Worm (Caenorhabditis elegans) whole organism, L1 larva: ENCODE measurements around the gene erp-44.3.
"Not testable (repeated sequence)": the region's sequence is repeated elsewhere in the genome, so short reads cannot be mapped to it uniquely, and the experiment has no call there.

Experiments
- C04F5.9 ChIP-seq: sonication (generic microtip); optimal IDR thresholded peaks from 2 replicates; lab custom pipeline; 2016; ENCODE audit warnings: missing genetic modification characterization, missing compliant biosample characterization
- C34B4.2 ChIP-seq: sonication (generic microtip); optimal IDR thresholded peaks from 2 replicates; lab custom pipeline; 2017; ENCODE audit warnings: mild to moderate bottlenecking, missing genetic modification characterization, missing compliant biosample characterization
- F16B12.6 ChIP-seq: fragments of 150-350 bp; optimal IDR thresholded peaks from 2 replicates; lab custom pipeline; 2014; ENCODE audit warnings: missing biosample characterization, missing genetic modification characterization
- Y116A8C.19 ChIP-seq: sonication (generic microtip); optimal IDR thresholded peaks from 2 replicates; lab custom pipeline; 2016; ENCODE audit warnings: missing compliant biosample characterization, missing genetic modification characterization, borderline replicate concordance
- alr-1 ChIP-seq: fragments of 200-800 bp; sonication (Bioruptor generic); optimal IDR thresholded peaks from 2 replicates; lab custom pipeline; 2018; ENCODE audit warnings: borderline replicate concordance, mild to moderate bottlenecking, missing genetic modification characterization, missing compliant biosample characterization
- blmp-1 ChIP-seq: fragments of 150-350 bp; optimal IDR thresholded peaks from 2 replicates; lab custom pipeline; 2014; ENCODE audit warnings: missing biosample characterization, missing genetic modification characterization
- ceh-88 ChIP-seq: fragments of 200-800 bp; sonication (Bioruptor generic); IDR thresholded peaks from 2 replicates; pipeline ENCODE4 v1.3.6; 2022; ENCODE audit warnings: missing genetic modification characterization, missing compliant biosample characterization
- efl-1 ChIP-seq, 4 experiments: fragments of 150-350 bp; optimal IDR thresholded peaks in 3 of 4; peaks in 1 of 4; 1 replicate in 1 of 4; 2 replicates in 3 of 4; lab custom pipeline; 2014; ENCODE audit warnings: missing biosample characterization in 2 of 4, missing genetic modification characterization in 2 of 4, missing genetic modification reagents in 2 of 4
- efl-3 ChIP-seq: fragments of 200-800 bp; sonication (Bioruptor generic); optimal IDR thresholded peaks from 2 replicates; lab custom pipeline; 2018; ENCODE audit warnings: mild to moderate bottlenecking, missing genetic modification characterization, missing compliant biosample characterization
- elt-3 ChIP-seq, 6 experiments: fragments of 150-350 bp in 1 of 6; sonication (generic microtip); optimal IDR thresholded peaks; 2 replicates each; lab custom pipeline; 2017 to 2018; ENCODE audit warnings: missing biosample characterization in 6 of 6, missing genetic modification characterization in 6 of 6, inconsistent platforms in 1 of 6
- ets-5 ChIP-seq: fragments of 200-800 bp; sonication (Bioruptor generic); IDR thresholded peaks from 2 replicates; pipeline ENCODE4 v1.3.6; 2022; ENCODE audit warnings: missing genetic modification characterization, missing compliant biosample characterization
- fkh-10 ChIP-seq: sonication (generic microtip); optimal IDR thresholded peaks from 2 replicates; lab custom pipeline; 2017; ENCODE audit warnings: missing biosample characterization, missing genetic modification reagents, missing genetic modification characterization
- fkh-4 ChIP-seq: sonication (generic microtip); optimal IDR thresholded peaks from 2 replicates; lab custom pipeline; 2016; ENCODE audit warnings: missing compliant biosample characterization, missing genetic modification characterization, borderline replicate concordance
- fos-1 ChIP-seq: fragments of 150-350 bp; optimal IDR thresholded peaks from 2 replicates; lab custom pipeline; 2014; ENCODE audit warnings: missing biosample characterization, missing genetic modification characterization
- isw-1 ChIP-seq: fragments of 200-800 bp; sonication (Bioruptor generic); IDR thresholded peaks from 2 replicates; pipeline ENCODE4 v1.3.6; 2022; ENCODE audit warnings: missing genetic modification characterization, missing compliant biosample characterization
- lin-14 ChIP-seq: fragments of 200-800 bp; sonication (Bioruptor generic); optimal IDR thresholded peaks from 2 replicates; lab custom pipeline; 2018; ENCODE audit warnings: mild to moderate bottlenecking, missing genetic modification characterization, moderate library complexity, missing compliant biosample characterization
- lin-35 ChIP-seq, 2 experiments: fragments of 150-350 bp; optimal IDR thresholded peaks; 2 replicates each; lab custom pipeline; 2014; ENCODE audit warnings: missing biosample characterization in 2 of 2, missing genetic modification characterization in 2 of 2, missing genetic modification reagents in 2 of 2
- mdl-1 ChIP-seq, 2 experiments: fragments of 150-350 bp; optimal IDR thresholded peaks; 2 replicates each; lab custom pipeline; 2014 to 2017; ENCODE audit warnings: missing biosample characterization in 2 of 2, missing genetic modification characterization in 2 of 2, inconsistent platforms in 1 of 2
- nhr-11 ChIP-seq: fragments of 150-350 bp; optimal IDR thresholded peaks from 2 replicates; lab custom pipeline; 2014; ENCODE audit warnings: missing biosample characterization, missing genetic modification characterization
- nhr-47 ChIP-seq: sonication (generic microtip); optimal IDR thresholded peaks from 2 replicates; lab custom pipeline; 2016; ENCODE audit warnings: mild to moderate bottlenecking, missing genetic modification characterization, moderate library complexity, missing compliant biosample characterization
- nhr-76 ChIP-seq: sonication (generic microtip); optimal IDR thresholded peaks from 2 replicates; lab custom pipeline; 2017; ENCODE audit warnings: missing biosample characterization, missing genetic modification characterization
- nhr-77 ChIP-seq: fragments of 150-350 bp; optimal IDR thresholded peaks from 2 replicates; lab custom pipeline; 2014; ENCODE audit warnings: missing biosample characterization, missing genetic modification characterization
- nhr-85 ChIP-seq: sonication (generic microtip); peaks from one replicate; lab custom pipeline; 2016; ENCODE audit warnings: missing genetic modification characterization, inconsistent platforms, missing compliant biosample characterization
- skn-1 ChIP-seq: fragments of 150-350 bp; optimal IDR thresholded peaks from 2 replicates; lab custom pipeline; 2014; ENCODE audit warnings: missing biosample characterization, missing genetic modification characterization
- snpc-4 ChIP-seq: fragments of 150-350 bp; optimal IDR thresholded peaks from 2 replicates; lab custom pipeline; 2014; ENCODE audit warnings: missing biosample characterization, missing genetic modification characterization
- snu-23 ChIP-seq: sonication (generic microtip); optimal IDR thresholded peaks from 2 replicates; lab custom pipeline; 2016; ENCODE audit warnings: missing genetic modification characterization, missing compliant biosample characterization
- sox-4 ChIP-seq: sonication (generic microtip); optimal IDR thresholded peaks from 2 replicates; lab custom pipeline; 2016; ENCODE audit warnings: missing genetic modification characterization, missing compliant biosample characterization
- unc-98 ChIP-seq: fragments of 200-800 bp; sonication (Bioruptor generic); IDR thresholded peaks from 2 replicates; pipeline ENCODE4 v1.3.6; 2022; ENCODE audit warnings: missing genetic modification characterization, missing compliant biosample characterization
- vab-15 ChIP-seq: sonication (generic microtip); optimal IDR thresholded peaks from 2 replicates; lab custom pipeline; 2017; ENCODE audit warnings: missing genotype, mild to moderate bottlenecking, missing genetic modification characterization, missing compliant biosample characterization
- zip-4 ChIP-seq: fragments of 200-800 bp; sonication (Bioruptor generic); optimal IDR thresholded peaks from 2 replicates; lab custom pipeline; 2018; ENCODE audit warnings: mild to moderate bottlenecking, missing genetic modification characterization, moderate library complexity, missing compliant biosample characterization
- ztf-11 ChIP-seq, 2 experiments: sonication (generic microtip); optimal IDR thresholded peaks; 2 replicates each; lab custom pipeline; 2016 to 2017; ENCODE audit warnings: missing genetic modification characterization in 2 of 2, missing biosample characterization in 1 of 2, missing compliant biosample characterization in 1 of 2

erp-44.3 gene

DNA sequence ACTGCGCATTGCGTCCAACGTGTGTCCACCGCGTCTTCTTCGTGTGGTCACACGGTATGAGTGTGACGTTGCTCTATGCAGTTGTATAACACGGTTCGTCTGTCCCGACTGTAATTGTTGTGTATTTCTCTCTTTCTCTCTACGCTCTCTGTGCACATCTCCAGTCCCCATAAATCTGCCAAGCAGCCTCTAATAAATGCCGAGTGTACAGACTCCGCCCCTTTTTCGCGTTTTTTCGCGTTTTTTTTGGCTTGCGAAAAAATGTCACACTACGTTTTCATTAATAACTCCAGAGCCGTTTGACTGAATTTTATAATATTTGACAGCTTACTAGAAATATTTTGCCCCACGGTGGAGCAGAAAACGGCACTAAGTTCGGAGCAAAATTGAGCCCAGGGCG is at the start of gene erp-44.3:
Gene erp-44.3, plus strand, starts transcription at position 301 of the 400 bp plus-strand sequence.
- not testable (repeated sequence) for TF ChIP-seq fos-1; ceh-88 (GFP tag; lab: Robert Waterston, UW); efl-3 (GFP tag; lab: Kevin White, UChicago)

DNA sequence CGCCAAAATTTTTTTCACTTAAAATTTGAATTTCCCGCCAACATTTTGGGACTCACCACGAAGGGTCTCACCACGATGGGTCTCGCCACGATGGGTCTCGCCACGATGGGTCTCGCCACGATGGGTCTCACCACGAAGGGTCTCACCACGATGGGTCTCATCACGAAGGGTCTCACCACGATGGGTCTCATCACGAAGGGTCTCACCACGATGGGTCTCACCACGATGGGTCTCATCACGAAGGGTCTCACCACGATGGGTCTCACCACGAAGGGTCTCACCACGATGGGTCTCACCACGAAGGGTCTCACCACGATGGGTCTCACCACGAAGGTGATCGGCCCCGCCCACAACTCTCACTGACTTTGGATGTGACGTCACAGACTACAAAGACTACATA is 48.8 kb upstream of the erp-44.3 start:
- peak; percentile 52 for TF ChIP-seq isw-1 (GFP tag; lab: Robert Waterston, UW)

DNA sequence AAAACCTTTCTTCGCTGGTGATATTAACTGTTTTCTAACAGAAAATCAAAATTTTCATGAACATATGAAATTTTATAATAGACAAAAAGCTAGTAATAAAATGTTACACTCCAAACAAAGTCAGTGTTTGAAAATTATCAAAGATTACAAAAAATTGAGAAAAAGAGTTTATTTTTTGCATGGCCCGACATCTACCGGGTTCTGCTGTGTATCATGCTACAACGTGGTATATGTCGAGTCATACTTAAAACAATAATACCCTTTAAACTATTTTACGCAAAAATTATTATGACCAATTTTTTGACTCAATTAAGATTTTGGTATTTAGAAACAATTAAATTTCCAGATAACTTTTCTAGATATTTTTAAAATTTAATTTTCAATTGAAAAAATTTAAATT is 46.9 kb upstream of the erp-44.3 start:
- TF ChIP-seq snpc-4 (tag; lab: Kevin White, UChicago) (peak; percentile 51), mdl-1 (tag; optimal IDR thresholded peaks at IDR 0.05; lab: Kevin White, UChicago) (no peak)

DNA sequence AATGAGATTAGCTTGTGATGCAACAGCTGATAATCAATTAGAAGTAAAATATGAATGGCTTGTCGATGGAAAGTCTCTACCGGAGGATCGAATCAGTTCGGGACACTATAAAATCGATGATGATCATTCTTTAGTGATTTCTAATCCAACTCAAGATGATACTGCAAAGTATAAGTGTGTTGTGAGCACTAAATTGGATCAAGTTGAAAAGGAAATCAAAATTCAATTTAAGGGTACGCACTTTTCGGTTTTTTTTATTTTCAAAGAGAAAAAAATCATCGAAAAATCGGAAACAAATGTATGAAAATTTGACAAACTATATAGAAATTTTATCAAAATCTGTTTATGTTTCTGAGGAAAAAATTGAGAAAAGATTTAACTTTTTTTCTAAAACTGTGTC is 45.9 kb upstream of the erp-44.3 start:
- TF ChIP-seq vab-15 (no peak), alr-1 (tag; lab: Kevin White, UChicago) (no peak), nhr-77 (tag; lab: Kevin White, UChicago) (no peak), C34B4.2 (tag; lab: Kevin White, UChicago) (no peak), snu-23 (no peak), lin-35 (GFP tag; optimal IDR thresholded peaks at IDR 0.05; lab: Kevin White, UChicago) (no peak), nhr-11 (tag; lab: Kevin White, UChicago) (no peak), efl-1 (optimal IDR thresholded peaks at IDR 0.05; lab: Kevin White, UChicago) (no peak), efl-1 (GFP tag; optimal IDR thresholded peaks at IDR 0.05 in 1 of 2; lab: Kevin White, UChicago) (peak in 1 of 2 experiments; percentile 54), F16B12.6 (tag; lab: Kevin White, UChicago) (no peak), skn-1 (tag; lab: Kevin White, UChicago) (no peak), ets-5 (GFP tag; lab: Robert Waterston, UW) (no peak), Y116A8C.19 (no peak), fkh-10 (GFP tag; lab: Kevin White, UChicago) (peak; percentile 62)
- TF ChIP-seq, all 84 proteins: peak for 2

DNA sequence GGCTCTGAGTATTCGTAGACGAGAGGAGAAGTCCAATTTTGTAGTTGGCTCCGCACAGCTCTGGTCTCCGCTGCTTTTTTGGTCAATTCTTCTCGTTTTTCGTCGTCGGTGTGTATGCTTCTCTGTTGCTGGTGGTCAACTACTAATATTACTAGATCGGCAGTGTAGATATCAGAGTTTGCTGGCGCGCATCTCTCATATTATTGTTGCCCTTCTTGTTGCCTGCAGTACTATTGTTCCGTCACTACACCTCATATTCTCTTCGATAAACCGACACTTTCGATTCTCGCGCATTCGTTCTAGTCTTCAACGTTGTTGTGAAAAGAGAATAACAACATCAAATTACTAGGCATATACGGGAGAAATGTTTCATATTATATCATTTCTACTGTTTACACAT is 42.3 kb upstream of the erp-44.3 start:
- TF ChIP-seq fkh-4 (tag; lab: Kevin White, UChicago) (no peak), nhr-76 (tag; lab: Kevin White, UChicago) (no peak)

DNA sequence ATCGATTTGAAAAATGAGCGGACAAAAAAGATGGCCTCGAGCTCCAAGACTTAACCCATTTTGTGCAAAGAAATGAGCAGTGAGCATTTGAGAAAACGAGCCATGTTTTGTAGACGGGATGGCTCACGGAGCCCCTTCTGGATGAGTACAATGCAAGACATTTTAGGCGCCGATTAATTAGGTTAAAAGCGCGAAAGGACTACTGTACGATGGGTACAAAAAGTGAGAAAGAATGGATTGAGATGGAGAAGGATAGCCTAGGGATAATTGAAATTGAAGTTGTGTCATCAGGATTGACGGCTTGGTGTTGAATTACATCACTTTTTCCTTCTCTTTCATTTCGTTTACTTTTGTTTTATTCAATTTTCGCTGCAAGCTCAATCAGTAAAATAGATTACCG is 41.7 kb upstream of the erp-44.3 start:
- TF ChIP-seq ztf-11 (tag; optimal IDR thresholded peaks at IDR 0.05; lab: Kevin White, UChicago) (no peak), lin-14 (peak; percentile 32), fos-1 (no peak), blmp-1 (tag; lab: Kevin White, UChicago) (no peak), skn-1 (tag; lab: Kevin White, UChicago) (no peak)

DNA sequence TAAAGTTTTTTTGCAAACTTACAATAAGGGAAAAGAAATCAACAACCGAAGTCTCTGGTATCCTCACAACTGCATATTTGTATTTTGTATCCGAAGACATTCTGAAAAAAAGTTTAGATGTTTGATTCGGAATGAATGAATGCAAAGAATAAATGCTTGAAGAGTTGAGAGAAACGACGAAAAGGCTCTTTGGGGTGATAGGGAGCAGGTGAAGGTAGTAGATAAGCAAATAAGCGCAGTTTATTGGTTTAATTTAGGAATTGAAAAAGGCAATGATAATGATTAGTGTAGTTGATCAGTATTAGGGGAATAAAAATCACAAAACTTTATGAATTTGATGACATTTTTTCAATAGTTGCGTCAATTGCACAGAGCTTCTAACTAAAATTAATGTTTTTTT is 35.9 kb upstream of the erp-44.3 start, which contains the start of gene nsy-7:
Gene nsy-7, minus strand, starts transcription at position 101 of the 400 bp plus-strand sequence.
- TF ChIP-seq elt-3 (tag; optimal IDR thresholded peaks at IDR 0.05; lab: Kevin White, UChicago) (no peak), nhr-47 (no peak), ceh-88 (GFP tag; lab: Robert Waterston, UW) (no peak)
- TF ChIP-seq, all 84 proteins: peak for 0

DNA sequence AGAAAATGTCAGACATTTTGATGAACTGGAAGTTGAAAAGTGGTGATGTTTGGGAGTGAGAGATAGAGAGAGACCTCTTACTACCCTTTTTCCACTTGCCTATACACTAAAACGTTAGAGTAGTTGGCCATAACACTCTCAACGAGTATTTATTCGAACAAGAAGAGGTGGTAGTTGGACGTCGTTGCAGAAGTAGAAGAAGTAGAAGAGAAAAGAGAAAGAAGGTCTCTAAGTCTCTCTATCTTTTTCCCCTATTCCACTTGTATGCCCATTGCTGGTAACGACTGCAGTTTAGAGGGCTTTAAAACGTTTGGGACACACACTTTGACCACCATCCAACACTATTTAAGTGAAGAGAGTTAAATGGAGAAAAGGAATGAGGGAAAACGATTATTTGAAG is 30.9 kb upstream of the erp-44.3 start:
- no peak for TF ChIP-seq zip-4 (GFP tag; lab: Kevin White, UChicago)
- TF ChIP-seq ceh-88 (GFP tag; lab: Robert Waterston, UW) = no peak
- peak; percentile 54 for TF ChIP-seq nhr-85 (tag; lab: Kevin White, UChicago)
- TF ChIP-seq C04F5.9 (tag; lab: Kevin White, UChicago) = no peak
- TF ChIP-seq alr-1 (tag; lab: Kevin White, UChicago) = no peak
- no peak for TF ChIP-seq sox-4 (tag; lab: Kevin White, UChicago)
- TF ChIP-seq fkh-4 (tag; lab: Kevin White, UChicago) = no peak
- no peak for TF ChIP-seq fkh-10 (GFP tag; lab: Kevin White, UChicago)
- TF ChIP-seq unc-98 (GFP tag; lab: Robert Waterston, UW) = no peak
- TF ChIP-seq lin-14 = peak; percentile 15
